Fruit fly (Drosophila melanogaster) whole organism, embryonic: ENCODE results near the gene RNF220.

ENCODE experiments used
- Antp ChIP-seq: fragments of 200-800 bp; sonication (Bioruptor generic); optimal IDR thresholded peaks from 3 replicates; lab custom pipeline; 2016; ENCODE audit warnings: missing biosample characterization, missing genetic modification characterization
- Asciz ChIP-seq: fragments of 200-800 bp; sonication (Bioruptor generic); optimal IDR thresholded peaks from 2 replicates; lab custom pipeline; 2017; ENCODE audit warnings: missing biosample characterization, mild to moderate bottlenecking, missing genetic modification characterization, missing genetic modification reagents
- BtbVII ChIP-seq: fragments of 200-800 bp; sonication (Bioruptor generic); optimal IDR thresholded peaks from 3 replicates; lab custom pipeline; 2017; ENCODE audit warnings: missing biosample characterization, mild to moderate bottlenecking, missing genetic modification characterization
- CG10321 ChIP-seq: fragments of 200-800 bp; sonication (Bioruptor generic); IDR thresholded peaks from 2 replicates; pipeline ENCODE4 v1.3.6; 2022; ENCODE audit warnings: missing biosample characterization, missing genetic modification characterization
- CG11085 ChIP-seq: fragments of 200-800 bp; sonication (Bioruptor generic); IDR thresholded peaks from 2 replicates; pipeline ENCODE4 v1.3.6; 2022; ENCODE audit warnings: missing biosample characterization, missing genetic modification characterization
- CG11560 ChIP-seq: fragments of 200-800 bp; sonication (Bioruptor generic); IDR thresholded peaks from 3 replicates; pipeline ENCODE4 v1.3.6; 2022; ENCODE audit warnings: missing biosample characterization, missing genetic modification characterization
- CG12236 ChIP-seq: fragments of 200-800 bp; sonication (Bioruptor generic); optimal IDR thresholded peaks from 2 replicates; lab custom pipeline; 2016; ENCODE audit warnings: missing biosample characterization, missing genetic modification characterization
- CG12744 ChIP-seq: fragments of 200-800 bp; sonication (Bioruptor generic); optimal IDR thresholded peaks from 2 replicates; lab custom pipeline; 2016; ENCODE audit warnings: missing biosample characterization, missing genetic modification characterization
- CG13123 ChIP-seq: fragments of 200-800 bp; sonication (Bioruptor generic); optimal IDR thresholded peaks from 2 replicates; lab custom pipeline; 2016; ENCODE audit warnings: missing biosample characterization, missing genetic modification characterization
- CG13287 ChIP-seq: fragments of 200-800 bp; sonication (Bioruptor generic); IDR thresholded peaks from 2 replicates; pipeline ENCODE4 v1.3.6; 2022; ENCODE audit warnings: missing biosample characterization, missing genetic modification characterization; ENCODE audit not compliant: partially characterized antibody
- CG14710 ChIP-seq: fragments of 200-800 bp; sonication (Bioruptor generic); optimal IDR thresholded peaks from 3 replicates; lab custom pipeline; 2019; ENCODE audit warnings: missing biosample characterization, mild to moderate bottlenecking, missing genetic modification characterization, moderate library complexity
- CG15011 ChIP-seq: fragments of 200-800 bp; sonication (Bioruptor generic); optimal IDR thresholded peaks from 3 replicates; lab custom pipeline; 2018; ENCODE audit warnings: missing biosample characterization, mild to moderate bottlenecking, missing genetic modification characterization
- CG16813 ChIP-seq: fragments of 200-800 bp; sonication (Bioruptor generic); IDR thresholded peaks from 3 replicates; pipeline ENCODE4 v1.3.6; 2022; ENCODE audit warnings: missing biosample characterization, missing genetic modification characterization; ENCODE audit not compliant: partially characterized antibody
- CG17328 ChIP-seq: fragments of 200-800 bp; sonication (Bioruptor generic); IDR thresholded peaks from 2 replicates; pipeline ENCODE4 v1.3.6; 2022; ENCODE audit warnings: missing biosample characterization, missing genetic modification characterization
- CG34224 ChIP-seq: fragments of 200-800 bp; sonication (Bioruptor generic); IDR thresholded peaks from 3 replicates; pipeline ENCODE4 v1.3.6; 2022; ENCODE audit warnings: missing biosample characterization, missing genetic modification characterization; ENCODE audit not compliant: partially characterized antibody
- CG3847 ChIP-seq: fragments of 200-800 bp; sonication (Bioruptor generic); IDR thresholded peaks from 2 replicates; pipeline ENCODE4 v1.3.6; 2022; ENCODE audit warnings: missing biosample characterization, missing genetic modification characterization
- CG3995 ChIP-seq: fragments of 200-800 bp; sonication (Bioruptor generic); optimal IDR thresholded peaks from 3 replicates; lab custom pipeline; 2016; ENCODE audit warnings: missing biosample characterization, missing genetic modification characterization
- CG42726 ChIP-seq: fragments of 200-800 bp; sonication (Bioruptor generic); IDR thresholded peaks from 2 replicates; pipeline ENCODE4 v1.3.6; 2022; ENCODE audit warnings: missing biosample characterization, missing genetic modification characterization; ENCODE audit not compliant: partially characterized antibody
- CG6683 ChIP-seq: fragments of 200-800 bp; sonication (Bioruptor generic); optimal IDR thresholded peaks from 2 replicates; lab custom pipeline; 2017; ENCODE audit warnings: missing biosample characterization, mild to moderate bottlenecking, missing genetic modification characterization, missing genetic modification reagents
- CG6854 ChIP-seq: fragments of 200-800 bp; sonication (Bioruptor generic); optimal IDR thresholded peaks from 3 replicates; lab custom pipeline; 2017; ENCODE audit warnings: missing biosample characterization, mild to moderate bottlenecking, missing genetic modification characterization
- CG7271 ChIP-seq: fragments of 200-800 bp; sonication (Bioruptor generic); optimal IDR thresholded peaks from 2 replicates; lab custom pipeline; 2018; ENCODE audit warnings: missing biosample characterization, mild to moderate bottlenecking, missing genetic modification characterization, moderate library complexity
- CG8478 ChIP-seq: fragments of >200 bp; optimal IDR thresholded peaks from 2 replicates; lab custom pipeline; 2018
- CrebB ChIP-seq: fragments of 200-800 bp; sonication (Bioruptor generic); optimal IDR thresholded peaks from 3 replicates; lab custom pipeline; 2018; ENCODE audit warnings: missing biosample characterization, mild to moderate bottlenecking, missing genetic modification characterization
- Dip2 ChIP-seq: fragments of 200-800 bp; sonication (Bioruptor generic); IDR thresholded peaks from 2 replicates; pipeline ENCODE4 v1.3.6; 2022; ENCODE audit warnings: missing biosample characterization, missing genetic modification characterization
- Dll ChIP-seq: fragments of 200-800 bp; sonication (Bioruptor generic); IDR thresholded peaks from 4 replicates; pipeline ENCODE4 v1.3.6; 2022; ENCODE audit warnings: missing biosample characterization, missing genetic modification characterization; ENCODE audit not compliant: partially characterized antibody
- Ets65A ChIP-seq: fragments of 200-800 bp; sonication (Bioruptor generic); peaks from one replicate; lab custom pipeline; 2016; ENCODE audit warnings: missing biosample characterization, missing genetic modification characterization
- Ets97D ChIP-seq: fragments of 200-800 bp; sonication (Bioruptor generic); optimal IDR thresholded peaks from 3 replicates; lab custom pipeline; 2016; ENCODE audit warnings: missing biosample characterization, missing genetic modification characterization
- Fer1 ChIP-seq: fragments of 200-800 bp; sonication (Bioruptor generic); optimal IDR thresholded peaks from 2 replicates; lab custom pipeline; 2017; ENCODE audit warnings: missing biosample characterization, mild to moderate bottlenecking, missing genetic modification characterization
- Fer2 ChIP-seq: fragments of 200-800 bp; sonication (Bioruptor generic); optimal IDR thresholded peaks from 2 replicates; lab custom pipeline; 2018; ENCODE audit warnings: missing biosample characterization, mild to moderate bottlenecking, missing genetic modification characterization, moderate library complexity
- HLH3B ChIP-seq: fragments of 200-800 bp; sonication (Bioruptor generic); IDR thresholded peaks from 2 replicates; pipeline ENCODE4 v1.3.6; 2022; ENCODE audit warnings: missing biosample characterization, missing genetic modification characterization
- HmgD ChIP-seq: fragments of 200-800 bp; sonication (Bioruptor generic); optimal IDR thresholded peaks from 3 replicates; lab custom pipeline; 2016; ENCODE audit warnings: missing biosample characterization, missing genetic modification characterization
- MBD-R2 ChIP-seq: fragments of 200-800 bp; sonication (Bioruptor generic); IDR thresholded peaks from 2 replicates; pipeline ENCODE4 v1.3.6; 2022; ENCODE audit warnings: missing biosample characterization, missing genetic modification characterization
- Mrtf ChIP-seq: fragments of 200-800 bp; sonication (Bioruptor generic); IDR thresholded peaks from 3 replicates; pipeline ENCODE4 v1.3.6; 2022; ENCODE audit warnings: missing biosample characterization, missing genetic modification characterization
- Poxn ChIP-seq: fragments of 200-800 bp; sonication (Bioruptor generic); IDR thresholded peaks from 2 replicates; pipeline ENCODE4 v1.3.6; 2022; ENCODE audit warnings: missing biosample characterization, missing genetic modification characterization
- Sry-δ ChIP-seq: fragments of 200-800 bp; sonication (Bioruptor generic); optimal IDR thresholded peaks from 2 replicates; lab custom pipeline; 2016; ENCODE audit warnings: missing biosample characterization, missing genetic modification characterization
- Trl ChIP-seq, 3 experiments: fragments of >200 bp in 2 of 3; fragments of 200-800 bp in 1 of 3; sonication (Bioruptor generic) in 1 of 3; optimal IDR thresholded peaks; 2 replicates in 1 of 3; 3 replicates in 2 of 3; lab custom pipeline; 2016 to 2017; ENCODE audit warnings: missing biosample characterization in 1 of 3, missing genetic modification characterization in 1 of 3
- amos ChIP-seq: fragments of 200-800 bp; sonication (Bioruptor generic); IDR thresholded peaks from 2 replicates; pipeline ENCODE4 v1.3.6; 2022; ENCODE audit warnings: missing biosample characterization, missing genetic modification characterization; ENCODE audit not compliant: partially characterized antibody
- ase ChIP-seq: fragments of 200-800 bp; sonication (Bioruptor generic); IDR thresholded peaks from 3 replicates; pipeline ENCODE4 v1.3.6; 2022; ENCODE audit warnings: missing biosample characterization, missing genetic modification characterization
- ato ChIP-seq: fragments of 200-800 bp; sonication (Bioruptor generic); IDR thresholded peaks from 2 replicates; pipeline ENCODE4 v1.3.6; 2022; ENCODE audit warnings: missing biosample characterization, missing genetic modification characterization; ENCODE audit not compliant: partially characterized antibody
- chinmo ChIP-seq: fragments of 200-800 bp; sonication (Bioruptor generic); IDR thresholded peaks from 4 replicates; pipeline ENCODE4 v1.3.6; 2022; ENCODE audit warnings: missing biosample characterization, missing genetic modification characterization; ENCODE audit not compliant: partially characterized antibody
- chm ChIP-seq: fragments of 200-800 bp; sonication (Bioruptor generic); IDR thresholded peaks from 2 replicates; pipeline ENCODE4 v1.3.6; 2022; ENCODE audit warnings: missing biosample characterization, missing genetic modification characterization
- ci ChIP-seq: fragments of 200-800 bp; sonication (Bioruptor generic); IDR thresholded peaks from 3 replicates; pipeline ENCODE4 v1.3.6; 2022; ENCODE audit warnings: missing biosample characterization, missing genetic modification characterization
- en ChIP-seq: fragments of 200-800 bp; sonication (Bioruptor generic); optimal IDR thresholded peaks from 2 replicates; lab custom pipeline; 2016; ENCODE audit warnings: missing biosample characterization, missing genetic modification characterization
- fu2 ChIP-seq: fragments of 200-800 bp; sonication (Bioruptor generic); optimal IDR thresholded peaks from 2 replicates; lab custom pipeline; 2016; ENCODE audit warnings: missing biosample characterization, missing genetic modification characterization
- hkb ChIP-seq, 2 experiments: fragments of 200-800 bp in 1 of 2; fragments of >200 bp in 1 of 2; sonication (Bioruptor generic) in 1 of 2; IDR thresholded peaks in 1 of 2; optimal IDR thresholded peaks in 1 of 2; 2 replicates each; pipeline versions ENCODE4 v1.3.6 to Lab custom; 2017 to 2022; ENCODE audit warnings: missing biosample characterization in 1 of 2, missing genetic modification characterization in 1 of 2
- ind ChIP-seq: fragments of 200-800 bp; sonication (Bioruptor generic); optimal IDR thresholded peaks from 3 replicates; lab custom pipeline; 2016; ENCODE audit warnings: missing biosample characterization, missing genetic modification characterization
- pum ChIP-seq: fragments of 200-800 bp; sonication (Bioruptor generic); optimal IDR thresholded peaks from 2 replicates; lab custom pipeline; 2016; ENCODE audit warnings: missing biosample characterization, missing genetic modification characterization
- pzg ChIP-seq: fragments of 200-800 bp; sonication (Bioruptor generic); optimal IDR thresholded peaks from 3 replicates; lab custom pipeline; 2018; ENCODE audit warnings: missing biosample characterization, mild to moderate bottlenecking, missing genetic modification characterization, moderate library complexity
- unc-4 ChIP-seq: fragments of 200-800 bp; sonication (Bioruptor generic); IDR thresholded peaks from 2 replicates; pipeline ENCODE4 v1.3.6; 2022; ENCODE audit warnings: missing biosample characterization, missing genetic modification characterization; ENCODE audit not compliant: partially characterized antibody

The RNF220 gene

dm6 chr3R:22747423-22748090 is 21.3 kb upstream of the RNF220 start, which contains the start of gene CG17141 (continued):
- TF ChIP-seq CG3995 (GFP tag; lab: Kevin White, UChicago), result peak; percentile 77
- TF ChIP-seq CG11560, result no peak
- TF ChIP-seq unc-4, result peak; percentile 47
- TF ChIP-seq Poxn, result no peak
- TF ChIP-seq Trl (optimal IDR thresholded peaks at IDR 0.05; lab: Kevin White, UChicago), result no peak
- TF ChIP-seq Trl (GFP tag; optimal IDR thresholded peaks at IDR 0.05; lab: Kevin White, UChicago), result no peak
- no peak for TF ChIP-seq ind (GFP tag; lab: Kevin White, UChicago)
- no peak for TF ChIP-seq BtbVII (GFP tag; lab: Kevin White, UChicago)
- peak; percentile 35; the same call in 1 of the 3 replicates for TF ChIP-seq CG16813 (GFP tag; lab: Robert Waterston, UW)
- TF ChIP-seq Ets65A, result peak; percentile 69
- no peak for TF ChIP-seq CG12744 (GFP tag; lab: Kevin White, UChicago)
- TF ChIP-seq pum (GFP tag; lab: Kevin White, UChicago), result no peak
- no peak for TF ChIP-seq CG10321 (GFP tag; lab: Robert Waterston, UW)
- TF ChIP-seq CG42726, result no peak
- no peak for TF ChIP-seq Fer1 (GFP tag; lab: Kevin White, UChicago)
- no peak for TF ChIP-seq Antp
- TF ChIP-seq CG7271, result no peak
- peak; percentile 97 for TF ChIP-seq MBD-R2
- TF ChIP-seq hkb (optimal IDR thresholded peaks at IDR 0.05; lab: Kevin White, UChicago), result no peak
- peak; percentile 40 for TF ChIP-seq hkb (GFP tag; IDR thresholded peaks at IDR 0.05; lab: Robert Waterston, UW)
- TF ChIP-seq chm (GFP tag; lab: Robert Waterston, UW), result peak; percentile 30; the same call in 1 of the 2 replicates
- TF ChIP-seq CG13123 (GFP tag; lab: Kevin White, UChicago), result no peak
- no peak for TF ChIP-seq Fer2
- TF ChIP-seq CG11085, result no peak
- no peak for TF ChIP-seq Asciz (GFP tag; lab: Kevin White, UChicago)
- TF ChIP-seq CG6683 (GFP tag; lab: Kevin White, UChicago), result no peak
- TF ChIP-seq CG17328, result no peak
- TF ChIP-seq CG13287, result peak; percentile 60
- TF ChIP-seq Dip2 (GFP tag; lab: Robert Waterston, UW), result no peak
- no peak for TF ChIP-seq HmgD
- TF ChIP-seq amos (GFP tag; lab: Robert Waterston, UW), result peak; percentile 40; the same call in 1 of the 2 replicates
- peak; percentile 31 for TF ChIP-seq Ets97D (GFP tag; lab: Kevin White, UChicago)
- TF ChIP-seq HLH3B (GFP tag; lab: Robert Waterston, UW), result no peak
- TF ChIP-seq CG14710 (tag; lab: Kevin White, UChicago), result peak; percentile 100
- peak; percentile 64 for TF ChIP-seq CG3847 (GFP tag; lab: Robert Waterston, UW)
- TF ChIP-seq CG6854 (GFP tag; lab: Kevin White, UChicago), result no peak
- TF ChIP-seq ato (GFP tag; lab: Robert Waterston, UW), result peak; percentile 61
- peak; percentile 90 for TF ChIP-seq pzg (GFP tag; lab: Kevin White, UChicago)
- TF ChIP-seq ci (GFP tag; lab: Robert Waterston, UW), result peak; percentile 42; the same call in 1 of the 3 replicates
- TF ChIP-seq CG8478 (lab: Kevin White, UChicago), result no peak
- TF ChIP-seq Dll (GFP tag; lab: Robert Waterston, UW), result 0 out of 4 replicates have a peak, but pooled peaks have one; percentile 27
- no peak for TF ChIP-seq Mrtf (GFP tag; lab: Robert Waterston, UW)
- TF ChIP-seq chinmo (GFP tag; lab: Robert Waterston, UW), result 0 out of 4 replicates have a peak, but pooled peaks have one; percentile 20
- TF ChIP-seq Sry-δ (GFP tag; lab: Kevin White, UChicago), result peak; percentile 23
- no peak for TF ChIP-seq en (GFP tag; lab: Kevin White, UChicago)
- peak; percentile 34; the same call in 1 of the 3 replicates for TF ChIP-seq CG34224 (GFP tag; lab: Robert Waterston, UW)
- TF ChIP-seq ase (GFP tag; lab: Robert Waterston, UW), result no peak
- TF ChIP-seq CrebB (tag; lab: Kevin White, UChicago), result peak; percentile 21
- TF ChIP-seq CG12236 (GFP tag; lab: Kevin White, UChicago), result no peak
- no peak for TF ChIP-seq fu2
- no peak for TF ChIP-seq CG15011 (GFP tag; lab: Kevin White, UChicago)
